Worm (Caenorhabditis elegans) whole organism, midembryonic: ENCODE data around the gene spig-1.

Experiments
- T22C8.4 ChIP-seq: fragments of 200-800 bp; sonication (Bioruptor generic); IDR thresholded peaks from 2 replicates; pipeline ENCODE4 v1.3.6; 2022; ENCODE audit warnings: missing genetic modification characterization, missing compliant biosample characterization
- cog-1 ChIP-seq: sonication (generic microtip); optimal IDR thresholded peaks from 2 replicates; lab custom pipeline; 2016; ENCODE audit warnings: missing genetic modification characterization, missing compliant biosample characterization
- flt-1 ChIP-seq: fragments of 200-800 bp; sonication (Bioruptor generic); IDR thresholded peaks from 2 replicates; pipeline ENCODE4 v1.3.6; 2022; ENCODE audit warnings: missing genetic modification characterization, missing compliant biosample characterization
- klf-2 ChIP-seq: fragments of 200-800 bp; sonication (Bioruptor generic); conservative IDR thresholded peaks from 2 replicates; pipeline ENCODE4 v1.3.6; 2022; ENCODE audit warnings: missing genetic modification reagents, missing genetic modification characterization, missing compliant biosample characterization
- med-1 ChIP-seq: sonication (generic microtip); optimal IDR thresholded peaks from 2 replicates; lab custom pipeline; 2017; ENCODE audit warnings: missing genetic modification characterization, mild to moderate bottlenecking, missing compliant biosample characterization, antibody characterized with exemption, missing genetic modification reagents; ENCODE audit not compliant: insufficient read depth
- ref-1 ChIP-seq: fragments of 200-800 bp; sonication (Bioruptor generic); conservative IDR thresholded peaks from 2 replicates; pipeline ENCODE4 v1.3.6; 2022; ENCODE audit warnings: missing genetic modification reagents, missing genetic modification characterization, missing compliant biosample characterization
- tab-1 ChIP-seq: fragments of 200-800 bp; sonication (Bioruptor generic); IDR thresholded peaks from 2 replicates; pipeline ENCODE4 v1.3.6; 2022; ENCODE audit warnings: missing genetic modification characterization, missing compliant biosample characterization
- ztf-23 ChIP-seq: fragments of 200-800 bp; sonication (Bioruptor generic); IDR thresholded peaks from 2 replicates; pipeline ENCODE4 v1.3.6; 2022; ENCODE audit warnings: missing genetic modification reagents, missing genetic modification characterization, missing compliant biosample characterization
- ztf-29 ChIP-seq: fragments of 200-800 bp; sonication (Bioruptor generic); IDR thresholded peaks from 2 replicates; pipeline ENCODE4 v1.3.6; 2022; ENCODE audit warnings: missing genetic modification reagents, missing genetic modification characterization, missing compliant biosample characterization

The spig-1 gene

DNA sequence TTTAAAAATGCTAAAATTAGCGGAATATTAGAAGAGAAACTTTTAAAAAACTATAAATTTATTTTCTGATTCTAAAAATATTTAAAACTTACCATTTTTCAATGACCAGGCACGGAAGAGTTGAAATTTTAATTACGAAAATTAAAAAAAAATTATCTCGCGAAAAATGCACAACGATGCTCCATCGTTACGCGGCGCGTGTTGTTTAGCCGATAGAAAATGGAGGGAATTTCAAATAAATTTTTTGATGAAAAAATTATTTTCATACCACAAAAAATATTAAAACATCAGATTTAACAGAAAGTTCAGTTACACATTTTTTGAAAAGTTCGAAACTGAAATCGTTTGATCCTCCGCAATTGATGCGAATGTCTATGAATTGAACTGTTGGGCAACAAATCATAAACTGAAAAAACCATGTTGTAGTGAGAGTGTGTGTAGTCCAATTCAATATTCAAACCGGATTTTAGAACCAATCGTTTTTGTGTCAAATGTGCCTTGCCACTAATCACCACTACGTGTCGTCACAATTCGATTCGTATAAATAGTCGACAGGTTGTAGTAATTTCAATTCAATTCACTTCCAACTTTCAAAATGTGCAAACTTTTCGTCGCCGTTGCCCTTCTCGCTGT is at the start of gene spig-1, which contains the start of gene tofu-2:
Gene spig-1, plus strand, starts transcription at position 583 of the 633 bp plus-strand sequence.
Gene tofu-2, minus strand, starts transcription at position 116 of the 633 bp plus-strand sequence.
- TF ChIP-seq ztf-29 (GFP tag; lab: Robert Waterston, UW), result no peak
- TF ChIP-seq tab-1 (GFP tag; lab: Robert Waterston, UW), result no peak
- no peak for TF ChIP-seq ztf-23 (GFP tag; lab: Robert Waterston, UW)
- no peak for TF ChIP-seq flt-1
- no peak for TF ChIP-seq med-1 (GFP tag; lab: Kevin White, UChicago)
- no peak for TF ChIP-seq cog-1 (tag; lab: Kevin White, UChicago)

DNA sequence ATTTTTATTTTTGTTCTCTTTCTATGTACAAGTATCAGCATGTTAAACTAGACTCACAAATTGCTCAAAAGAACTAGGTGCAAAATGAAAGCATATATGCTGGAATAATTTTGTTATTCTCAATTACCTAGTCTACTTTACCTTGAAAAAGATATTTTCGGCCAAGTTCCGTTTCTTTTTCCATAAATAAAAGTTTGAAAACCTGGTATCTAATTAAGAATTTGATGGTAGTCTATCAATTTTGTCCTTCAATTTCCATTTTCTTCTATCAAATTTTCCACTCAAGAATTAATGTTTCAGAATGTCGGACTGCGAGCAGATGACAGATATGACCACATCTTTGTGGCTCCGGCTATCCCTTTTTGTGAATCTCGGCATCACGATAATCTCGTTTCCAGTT is 47.7 kb upstream of the spig-1 start, which contains the start of gene srab-4:
Gene srab-4, plus strand, starts transcription at position 301 of the 400 bp plus-strand sequence.
- no peak for TF ChIP-seq ztf-23 (GFP tag; lab: Robert Waterston, UW)
- TF ChIP-seq klf-2 (GFP tag; lab: Robert Waterston, UW), result no peak
- no peak for TF ChIP-seq cog-1 (tag; lab: Kevin White, UChicago)
- no peak for TF ChIP-seq T22C8.4 (GFP tag; lab: Robert Waterston, UW)
- no peak for TF ChIP-seq med-1 (GFP tag; lab: Kevin White, UChicago)
- TF ChIP-seq tab-1 (GFP tag; lab: Robert Waterston, UW), result no peak
- TF ChIP-seq flt-1, result no peak
- no peak for TF ChIP-seq ztf-29 (GFP tag; lab: Robert Waterston, UW)
- TF ChIP-seq ref-1 (GFP tag; lab: Robert Waterston, UW), result no peak

DNA sequence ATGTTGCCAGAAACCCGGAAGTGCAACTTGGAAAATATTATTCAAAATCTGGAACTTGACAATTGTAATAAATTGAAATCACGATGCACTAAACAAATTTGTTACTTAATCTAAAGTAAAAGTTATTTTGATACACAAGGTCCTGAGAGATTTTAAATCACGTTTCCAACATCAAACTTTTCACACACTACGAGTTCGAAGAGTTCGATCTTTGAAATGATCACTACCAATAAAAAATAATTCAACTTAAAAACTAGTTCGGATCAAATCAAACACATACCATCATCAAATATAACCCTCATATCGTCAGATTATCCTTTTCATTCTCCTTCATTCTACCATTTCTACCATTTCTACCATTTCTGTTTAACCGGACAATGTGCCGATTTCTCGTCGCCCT is 45.6 kb upstream of the spig-1 start, which contains the start of gene spig-10:
Gene spig-10, plus strand, starts transcription at position 301 of the 400 bp plus-strand sequence.
- no peak for TF ChIP-seq tab-1 (GFP tag; lab: Robert Waterston, UW)
- TF ChIP-seq ztf-23 (GFP tag; lab: Robert Waterston, UW), result no peak
- TF ChIP-seq flt-1, result no peak
- no peak for TF ChIP-seq med-1 (GFP tag; lab: Kevin White, UChicago)
- no peak for TF ChIP-seq cog-1 (tag; lab: Kevin White, UChicago)

DNA sequence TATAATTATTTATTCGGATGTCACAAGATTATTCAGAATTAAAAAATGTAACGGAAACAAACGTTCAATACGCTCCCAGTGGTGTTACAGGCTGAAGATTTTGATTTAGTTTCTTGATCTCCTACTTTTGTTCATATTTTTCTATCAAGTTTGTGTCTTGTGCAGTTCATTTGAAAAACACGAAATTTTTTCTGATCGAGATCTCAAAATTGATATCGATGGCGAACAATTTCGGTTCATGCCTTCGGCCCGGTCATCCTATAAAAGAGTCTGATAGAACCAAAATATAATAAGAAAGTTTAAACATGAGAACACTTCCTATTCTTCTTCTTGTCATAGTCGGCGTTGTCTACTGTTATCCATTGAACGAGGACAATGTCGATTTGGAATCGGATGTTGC is 44.2 kb upstream of the spig-1 start, which contains the start of gene drd-10:
Gene drd-10, plus strand, starts transcription at position 301 of the 400 bp plus-strand sequence.
- TF ChIP-seq ztf-23 (GFP tag; lab: Robert Waterston, UW) (no peak), ztf-29 (GFP tag; lab: Robert Waterston, UW) (no peak), flt-1 (no peak), med-1 (GFP tag; lab: Kevin White, UChicago) (no peak), cog-1 (tag; lab: Kevin White, UChicago) (no peak), klf-2 (GFP tag; lab: Robert Waterston, UW) (no peak), ref-1 (GFP tag; lab: Robert Waterston, UW) (no peak), tab-1 (GFP tag; lab: Robert Waterston, UW) (no peak), T22C8.4 (GFP tag; lab: Robert Waterston, UW) (no peak)

DNA sequence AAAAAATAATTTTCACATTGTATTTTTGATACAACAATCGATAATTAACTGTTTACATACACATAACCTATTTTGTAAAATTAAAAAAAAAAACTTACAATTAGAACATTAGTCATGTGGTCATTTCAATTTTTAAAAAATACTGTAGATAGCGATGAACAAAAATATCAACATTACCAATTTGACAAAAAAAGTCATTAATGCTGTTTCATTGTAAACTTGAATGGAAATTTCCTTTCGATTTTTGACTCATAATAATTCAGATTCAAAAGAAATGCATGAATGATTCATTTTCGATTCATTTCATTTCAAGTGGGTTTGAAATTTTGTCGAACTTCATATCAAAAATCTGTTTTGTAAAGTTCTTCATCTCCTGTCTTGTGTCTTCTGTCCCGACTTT is 42.1 kb upstream of the spig-1 start, which contains the start of gene C33G8.2:
Gene C33G8.2, plus strand, starts transcription at position 301 of the 400 bp plus-strand sequence.
- no peak for TF ChIP-seq ztf-29 (GFP tag; lab: Robert Waterston, UW)
- TF ChIP-seq klf-2 (GFP tag; lab: Robert Waterston, UW), result no peak
- TF ChIP-seq med-1 (GFP tag; lab: Kevin White, UChicago), result no peak

DNA sequence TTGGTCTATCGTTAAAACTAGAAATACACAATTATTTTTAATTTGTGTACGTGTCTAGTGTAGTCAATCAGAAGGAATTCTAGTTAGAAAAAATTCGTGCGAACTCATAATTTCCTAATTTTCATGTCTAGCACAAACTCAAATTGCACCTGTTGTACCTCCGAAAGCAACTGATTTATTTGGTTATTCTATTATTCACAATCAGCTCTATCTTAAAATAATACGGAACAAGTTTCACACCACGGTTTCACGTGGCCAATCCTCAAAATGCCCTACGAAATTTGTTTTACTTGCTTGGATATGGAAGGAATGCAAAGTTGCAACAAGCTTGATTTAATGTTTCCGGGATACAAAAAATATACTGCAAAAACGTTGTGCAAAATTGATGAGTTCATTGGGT is 38.9 kb upstream of the spig-1 start, which contains the start of gene srw-127:
Gene srw-127, plus strand, starts transcription at position 301 of the 400 bp plus-strand sequence.
- TF ChIP-seq T22C8.4 (GFP tag; lab: Robert Waterston, UW) (no peak), flt-1 (no peak), ztf-23 (GFP tag; lab: Robert Waterston, UW) (no peak), ztf-29 (GFP tag; lab: Robert Waterston, UW) (no peak), ref-1 (GFP tag; lab: Robert Waterston, UW) (no peak), cog-1 (tag; lab: Kevin White, UChicago) (no peak)

DNA sequence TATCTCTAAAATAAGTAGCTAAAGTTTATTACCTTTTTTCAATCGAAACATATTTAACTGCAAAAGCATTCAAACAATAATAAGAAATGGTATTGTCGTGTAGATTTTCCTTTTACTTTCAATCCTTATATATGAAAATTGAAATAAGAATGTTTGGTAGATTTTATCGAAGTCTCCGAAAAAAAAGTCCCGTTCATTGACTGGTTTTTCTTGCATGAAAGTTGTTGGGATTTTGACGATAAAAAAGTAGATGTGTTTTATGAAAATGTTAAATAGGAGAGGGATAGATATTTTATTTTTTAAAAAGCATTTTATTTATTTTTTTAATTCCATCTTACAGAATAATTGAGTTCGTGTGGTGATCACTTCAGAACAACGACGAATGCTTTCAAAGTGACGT is 35.6 kb upstream of the spig-1 start, which contains the start of gene C33G8.13:
Gene C33G8.13, minus strand, starts transcription at position 101 of the 400 bp plus-strand sequence.
- TF ChIP-seq flt-1, result no peak
- no peak for TF ChIP-seq cog-1 (tag; lab: Kevin White, UChicago)
- no peak for TF ChIP-seq ztf-29 (GFP tag; lab: Robert Waterston, UW)
- TF ChIP-seq ref-1 (GFP tag; lab: Robert Waterston, UW), result no peak
- no peak for TF ChIP-seq tab-1 (GFP tag; lab: Robert Waterston, UW)
- TF ChIP-seq med-1 (GFP tag; lab: Kevin White, UChicago), result no peak
- no peak for TF ChIP-seq T22C8.4 (GFP tag; lab: Robert Waterston, UW)
- TF ChIP-seq klf-2 (GFP tag; lab: Robert Waterston, UW), result no peak
- TF ChIP-seq ztf-23 (GFP tag; lab: Robert Waterston, UW), result no peak

DNA sequence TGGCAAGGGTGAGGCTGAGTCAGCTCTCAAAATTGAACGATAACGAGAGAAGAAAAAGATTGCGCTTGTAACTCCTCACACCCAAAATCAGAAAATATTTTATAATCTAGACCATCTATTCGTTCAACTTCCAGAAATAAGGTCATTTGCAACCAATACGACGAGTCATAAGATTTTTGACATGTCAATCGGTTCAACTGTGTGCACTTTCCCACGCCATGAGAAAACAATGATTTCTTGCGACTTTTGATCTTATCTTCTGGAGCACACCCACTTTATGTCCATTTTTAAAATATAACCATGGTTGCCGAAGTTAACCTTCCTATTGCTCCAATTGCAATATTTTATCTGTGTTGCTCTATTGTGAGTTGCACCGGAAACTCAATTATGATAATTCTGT is 34.5 kb upstream of the spig-1 start, which contains the start of gene srsx-32:
Gene srsx-32, plus strand, starts transcription at position 301 of the 400 bp plus-strand sequence.
- TF ChIP-seq klf-2 (GFP tag; lab: Robert Waterston, UW), result no peak
- TF ChIP-seq cog-1 (tag; lab: Kevin White, UChicago), result no peak
- no peak for TF ChIP-seq T22C8.4 (GFP tag; lab: Robert Waterston, UW)
- TF ChIP-seq ztf-23 (GFP tag; lab: Robert Waterston, UW), result no peak
- TF ChIP-seq flt-1, result no peak
- no peak for TF ChIP-seq ref-1 (GFP tag; lab: Robert Waterston, UW)
- no peak for TF ChIP-seq tab-1 (GFP tag; lab: Robert Waterston, UW)
- no peak for TF ChIP-seq ztf-29 (GFP tag; lab: Robert Waterston, UW)
- TF ChIP-seq med-1 (GFP tag; lab: Kevin White, UChicago), result no peak

DNA sequence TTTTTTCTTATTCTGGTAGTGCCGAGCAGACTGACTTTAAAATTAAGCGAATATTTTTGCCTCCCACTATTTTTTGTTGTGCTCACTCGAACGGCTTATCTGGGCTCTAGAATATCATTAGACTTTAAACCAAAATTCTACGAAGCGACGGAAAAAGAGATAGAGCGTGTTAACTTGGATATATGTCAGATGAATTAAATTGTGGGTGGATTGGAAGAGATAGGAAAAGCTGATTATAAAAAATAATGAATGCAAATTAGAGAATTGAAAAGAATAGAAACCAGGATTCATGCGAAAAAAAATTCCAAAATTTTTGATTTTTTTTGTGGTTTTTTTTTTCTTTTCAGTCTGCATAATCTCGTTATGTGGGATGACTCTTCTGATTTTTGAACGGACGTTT is 29.7 kb upstream of the spig-1 start, which contains the start of gene F20A1.4:
Gene F20A1.4, minus strand, starts transcription at position 101 of the 400 bp plus-strand sequence.
- TF ChIP-seq T22C8.4 (GFP tag; lab: Robert Waterston, UW), result no peak
- no peak for TF ChIP-seq flt-1
- TF ChIP-seq ztf-29 (GFP tag; lab: Robert Waterston, UW), result no peak
- TF ChIP-seq tab-1 (GFP tag; lab: Robert Waterston, UW), result no peak
- no peak for TF ChIP-seq ztf-23 (GFP tag; lab: Robert Waterston, UW)
- TF ChIP-seq med-1 (GFP tag; lab: Kevin White, UChicago), result no peak
- no peak for TF ChIP-seq klf-2 (GFP tag; lab: Robert Waterston, UW)
- TF ChIP-seq ref-1 (GFP tag; lab: Robert Waterston, UW), result no peak
- TF ChIP-seq cog-1 (tag; lab: Kevin White, UChicago), result no peak
